Worm (Caenorhabditis elegans): ENCODE results near the gene gana-1.

DNA sequence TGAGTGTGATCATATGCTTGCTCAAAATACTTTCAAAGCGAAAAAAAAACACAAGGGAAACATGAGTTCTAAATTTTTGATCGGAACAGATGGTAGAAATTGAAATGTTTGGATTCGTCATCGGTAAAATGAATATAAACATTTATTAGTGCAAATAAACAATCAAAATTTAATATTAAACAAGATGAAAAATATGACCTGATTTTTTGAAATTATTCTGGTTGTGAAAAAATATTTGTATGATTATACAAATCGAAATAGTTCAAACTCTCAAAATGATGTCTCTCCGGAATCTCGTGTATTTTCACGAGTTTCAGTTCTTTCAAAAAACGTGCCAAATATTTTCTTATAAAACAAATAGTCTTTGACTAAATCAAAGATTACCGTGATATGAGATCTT, 33.3 kb downstream of the gana-1 start, which contains the start of gene C13C4.7:
- no peak for TF ChIP-seq ceh-22 (tag; optimal IDR thresholded peaks at IDR 0.05)
- TF ChIP-seq npax-4 (tag; optimal IDR thresholded peaks at IDR 0.05), result no peak
- no peak for TF ChIP-seq nfya-1 (tag; optimal IDR thresholded peaks at IDR 0.05)
- TF ChIP-seq sox-2 (GFP tag; IDR thresholded peaks at IDR 0.05), result no peak
- no peak for TF ChIP-seq ama-1 (optimal IDR thresholded peaks at IDR 0.05)
- TF ChIP-seq Y22D7AL.16 (tag; optimal IDR thresholded peaks at IDR 0.05), result no peak
- no peak for TF ChIP-seq lim-6 (tag; optimal IDR thresholded peaks at IDR 0.05)
- TF ChIP-seq unc-55 (GFP tag; optimal IDR thresholded peaks at IDR 0.05), result no peak
- no peak for TF ChIP-seq ceh-18 (tag; optimal IDR thresholded peaks at IDR 0.05)
- no peak for TF ChIP-seq pha-2 (tag; optimal IDR thresholded peaks at IDR 0.05)
- no peak for TF ChIP-seq mec-3 (tag; optimal IDR thresholded peaks at IDR 0.05; ENCODE audit: borderline replicate concordance)
